Fruit fly (Drosophila melanogaster): ENCODE data around the gene Tm1.

DNA sequence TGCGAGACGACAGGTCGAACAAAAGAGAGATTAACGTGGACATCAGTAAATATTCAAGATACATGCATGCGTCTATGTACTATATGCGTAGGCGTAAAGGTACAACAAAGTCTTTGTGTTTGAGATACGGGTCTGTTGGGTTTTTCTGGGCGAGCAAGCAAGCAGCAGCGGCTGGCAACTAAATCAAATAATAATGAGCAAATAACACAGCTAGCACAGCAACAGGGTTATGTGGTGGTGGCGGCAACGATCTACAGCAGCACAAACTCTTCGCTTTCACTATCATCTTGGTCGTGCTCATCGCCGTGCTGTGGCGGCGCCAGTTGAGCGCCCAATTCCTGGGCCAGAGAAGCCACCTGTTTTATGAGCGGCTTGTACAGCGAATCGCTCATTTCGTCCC lies 76.0 kb downstream of the Tm1 start:
- TF ChIP-seq psq (GFP tag; optimal IDR thresholded peaks at IDR 0.05) (no peak), dmrt93B (GFP tag; optimal IDR thresholded peaks at IDR 0.05) (no peak), OdsH (GFP tag; optimal IDR thresholded peaks at IDR 0.05) (no peak)

Data from whole organism, wandering third instar larva.